Worm (Caenorhabditis elegans): ENCODE results near the gene spe-42.

spe-42 gene

DNA sequence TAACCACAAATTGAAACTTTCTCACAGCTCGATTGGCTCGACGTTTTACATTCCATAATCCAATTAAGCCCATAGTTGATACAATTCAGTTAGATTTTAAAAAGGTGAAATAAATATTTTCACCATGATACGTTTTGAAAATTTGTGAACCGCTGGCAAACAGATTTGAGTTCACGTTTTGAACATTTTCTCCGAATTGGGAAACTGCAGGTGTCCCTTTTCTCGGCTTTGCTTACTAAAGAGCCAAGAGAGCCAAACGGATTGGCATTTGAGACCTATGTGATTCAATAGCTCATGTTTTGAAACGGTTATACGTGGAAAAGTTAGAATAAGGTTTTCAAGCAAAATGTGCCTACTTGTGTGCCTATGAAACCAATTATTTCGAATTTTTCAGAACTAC lies at the start of gene spe-42:
TSS of gene spe-42 (minus strand) at position 101 of the 400 bp plus-strand sequence.
- TF ChIP-seq C16A3.4 (tag; optimal IDR thresholded peaks at IDR 0.05) (no peak), grh-1 (GFP tag; IDR thresholded peaks at IDR 0.05) (no peak), nhr-47 (tag; optimal IDR thresholded peaks at IDR 0.05) (no peak), Y116A8C.19 (tag; optimal IDR thresholded peaks at IDR 0.05; ENCODE audit: borderline replicate concordance) (no peak), hlh-17 (GFP tag; optimal IDR thresholded peaks at IDR 0.05; ENCODE audit: borderline replicate concordance) (no peak), irx-1 (tag; optimal IDR thresholded peaks at IDR 0.05) (no peak), mep-1 (tag; optimal IDR thresholded peaks at IDR 0.05) (no peak), fos-1 (tag; optimal IDR thresholded peaks at IDR 0.05) (no peak), nhr-19 (GFP tag; conservative IDR thresholded peaks at IDR 0.05) (no peak), ztf-11 (tag; optimal IDR thresholded peaks at IDR 0.05) (no peak), ces-1 (GFP tag; optimal IDR thresholded peaks at IDR 0.05) (no peak), tlp-1 (tag; optimal IDR thresholded peaks at IDR 0.05) (no peak), rnt-1 (tag; optimal IDR thresholded peaks at IDR 0.05) (no peak), isw-1 (GFP tag; IDR thresholded peaks at IDR 0.05) (no peak), tbx-2 (tag; optimal IDR thresholded peaks at IDR 0.05) (no peak)

DNA sequence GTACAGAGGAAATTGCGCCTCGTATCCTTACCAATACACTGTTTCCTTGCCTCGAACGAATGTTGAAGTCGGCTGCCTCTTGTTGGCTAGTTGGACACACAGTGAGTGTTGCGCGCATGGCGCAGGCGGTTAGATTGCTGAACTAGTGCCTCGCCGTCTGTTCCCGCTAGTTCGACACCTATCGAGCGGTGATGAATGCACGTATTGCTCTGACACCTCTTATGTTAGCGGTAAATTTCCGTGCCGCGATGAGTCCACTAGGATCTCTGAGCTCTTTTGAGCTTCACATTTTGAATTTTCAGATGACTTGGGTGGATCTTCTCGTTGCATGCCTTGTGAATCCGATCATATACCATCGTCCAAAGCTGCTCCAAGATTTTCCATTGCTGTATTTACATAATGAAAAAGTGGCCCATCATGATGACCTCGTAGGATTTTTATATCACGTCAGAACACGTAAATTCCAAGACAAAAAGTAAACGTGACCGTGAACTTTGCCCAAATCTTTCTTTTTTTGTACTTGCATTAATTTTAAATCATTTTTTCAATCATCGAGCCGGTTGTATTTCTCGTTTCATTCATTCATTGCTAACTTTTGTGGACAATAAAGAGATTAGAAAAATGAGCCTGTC lies 46.1 kb upstream of the spe-42 start, which contains the start of gene F55A11.11:
TSS of gene F55A11.11 (plus strand) at position 341 of the 632 bp plus-strand sequence.
- TF ChIP-seq ama-1 (optimal IDR thresholded peaks at IDR 0.05) (peak; percentile 3), mef-2 (tag; optimal IDR thresholded peaks at IDR 0.05) (peak; percentile 1), nhr-19 (GFP tag; conservative IDR thresholded peaks at IDR 0.05) (peak; percentile 70), nhr-85 (tag) (peak; percentile 62), pqm-1 (tag; optimal IDR thresholded peaks at IDR 0.05) (peak; percentile 14), fkh-8 (tag; optimal IDR thresholded peaks at IDR 0.05) (peak; percentile 47), nhr-12 (tag; optimal IDR thresholded peaks at IDR 0.05) (peak; percentile 9), tlp-1 (tag; optimal IDR thresholded peaks at IDR 0.05) (no peak), pax-3 (tag; optimal IDR thresholded peaks at IDR 0.05) (peak; percentile 56), dsc-1 (tag; optimal IDR thresholded peaks at IDR 0.05) (peak; percentile 68), zag-1 (tag; optimal IDR thresholded peaks at IDR 0.05) (no peak), unc-130 (tag; optimal IDR thresholded peaks at IDR 0.05) (peak; percentile 72), fkh-4 (tag; optimal IDR thresholded peaks at IDR 0.05; ENCODE audit: borderline replicate concordance) (no peak), lsy-2 (tag; optimal IDR thresholded peaks at IDR 0.05) (peak; percentile 71 to 85), hpl-2 (GFP tag; optimal IDR thresholded peaks at IDR 0.05) (no peak), tbx-2 (tag; optimal IDR thresholded peaks at IDR 0.05) (peak; percentile 41), efl-1 (optimal IDR thresholded peaks at IDR 0.05) (peak; percentile 60 to 63), efl-1 (GFP tag; optimal IDR thresholded peaks at IDR 0.05 in 1 of 2) (peak; percentile 41 to 96), nhr-237 (tag; optimal IDR thresholded peaks at IDR 0.05) (no peak), nhr-76 (tag; optimal IDR thresholded peaks at IDR 0.05) (peak; percentile 28), sup-37 (GFP tag; optimal IDR thresholded peaks at IDR 0.05) (peak; percentile 23), ceh-88 (GFP tag; IDR thresholded peaks at IDR 0.05) (no peak), vab-15 (tag; optimal IDR thresholded peaks at IDR 0.05) (peak; percentile 3), ceh-8 (GFP tag; optimal IDR thresholded peaks at IDR 0.05) (no peak), swsn-7 (tag; optimal IDR thresholded peaks at IDR 0.05) (peak; percentile 72), lir-3 (tag; optimal IDR thresholded peaks at IDR 0.05; ENCODE audit: poor library complexity) (peak; percentile 39), fkh-10 (GFP tag; optimal IDR thresholded peaks at IDR 0.05) (no peak), nhr-47 (tag; optimal IDR thresholded peaks at IDR 0.05) (peak; percentile 81), unc-98 (GFP tag; IDR thresholded peaks at IDR 0.05) (no peak), C34B4.2 (tag; optimal IDR thresholded peaks at IDR 0.05) (no peak), skn-1 (tag; optimal IDR thresholded peaks at IDR 0.05) (peak; percentile 79), elt-3 (tag; optimal IDR thresholded peaks at IDR 0.05) (peak in 2 of 6 experiments; percentile 3 to 54), efl-3 (GFP tag; optimal IDR thresholded peaks at IDR 0.05) (peak; percentile 0), snu-23 (GFP tag; optimal IDR thresholded peaks at IDR 0.05) (peak; percentile 83), ceh-82 (tag; optimal IDR thresholded peaks at IDR 0.05) (peak; percentile 47 to 67 (median 55)), grh-1 (GFP tag; IDR thresholded peaks at IDR 0.05) (peak; percentile 11; the same call in 1 of the 2 replicates), mep-1 (tag; optimal IDR thresholded peaks at IDR 0.05) (peak; percentile 42), unc-30 (tag; optimal IDR thresholded peaks at IDR 0.05) (no peak), nhr-71 (tag; optimal IDR thresholded peaks at IDR 0.05) (peak; percentile 80), ztf-4 (tag; optimal IDR thresholded peaks at IDR 0.05) (peak; percentile 61), lin-35 (GFP tag; optimal IDR thresholded peaks at IDR 0.05) (peak; percentile 63 to 81), zip-4 (GFP tag; optimal IDR thresholded peaks at IDR 0.05) (peak; percentile 5)
